Fruit fly (Drosophila melanogaster) whole organism: ENCODE data around the gene Cp7Fb.

Experiments
- CG8478 ChIP-seq: fragments of >200 bp; optimal IDR thresholded peaks from 2 replicates; lab custom pipeline; 2018; ENCODE audit warnings: inconsistent platforms
- Dll ChIP-seq: fragments of >200 bp; optimal IDR thresholded peaks from 2 replicates; lab custom pipeline; 2017
- EcR ChIP-seq, 2 experiments: fragments of >200 bp; optimal IDR thresholded peaks; 2 replicates each; lab custom pipeline; 2017; ENCODE audit warnings: missing biosample characterization in 2 of 2, missing genetic modification characterization in 2 of 2, missing genetic modification reagents in 2 of 2
- pan ChIP-seq: fragments of >200 bp; optimal IDR thresholded peaks from 2 replicates; lab custom pipeline; 2017
- psq ChIP-seq: fragments of >200 bp; optimal IDR thresholded peaks from 2 replicates; lab custom pipeline; 2017
- usp ChIP-seq: fragments of >200 bp; optimal IDR thresholded peaks from 2 replicates; lab custom pipeline; 2017; ENCODE audit warnings: missing biosample characterization, missing genetic modification characterization, mixed read lengths

Gene Cp7Fb

DNA sequence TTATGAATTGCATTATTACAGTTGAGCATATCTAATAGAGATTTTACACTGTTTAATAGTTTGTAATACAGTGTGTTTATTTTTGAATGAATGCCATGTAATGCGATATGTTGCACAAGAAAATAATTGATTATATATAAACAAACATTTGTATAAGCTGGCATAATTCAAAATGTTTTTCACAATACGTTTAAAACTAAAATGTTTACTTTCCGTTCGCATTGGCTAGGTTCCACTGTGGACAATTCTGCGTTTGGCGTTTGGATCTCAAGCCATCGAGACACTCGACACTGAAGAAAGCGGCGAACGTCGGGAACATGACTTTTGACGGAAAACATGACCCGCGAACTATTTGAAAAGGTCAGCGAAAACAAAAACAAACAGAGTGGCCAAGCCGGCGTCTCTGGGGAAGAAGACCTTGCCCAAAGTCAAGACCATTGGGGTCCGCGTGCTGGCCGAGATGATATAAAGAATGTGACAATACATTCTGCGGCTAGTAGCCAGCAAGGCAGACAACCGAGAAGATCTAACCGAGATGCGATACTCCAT, at the start of gene Cp7Fb:
Gene Cp7Fb (plus strand): TSS at position 499 of the 549 bp plus-strand sequence.
- no peak for TF ChIP-seq psq
- TF ChIP-seq EcR (GFP tag; optimal IDR thresholded peaks at IDR 0.05; lab: Kevin White, UChicago) = no peak
- no peak for TF ChIP-seq CG8478 (lab: Kevin White, UChicago)
- TF ChIP-seq usp = no peak
- no peak for TF ChIP-seq Dll (lab: Kevin White, UChicago)
- TF ChIP-seq pan (lab: Kevin White, UChicago) = no peak

DNA sequence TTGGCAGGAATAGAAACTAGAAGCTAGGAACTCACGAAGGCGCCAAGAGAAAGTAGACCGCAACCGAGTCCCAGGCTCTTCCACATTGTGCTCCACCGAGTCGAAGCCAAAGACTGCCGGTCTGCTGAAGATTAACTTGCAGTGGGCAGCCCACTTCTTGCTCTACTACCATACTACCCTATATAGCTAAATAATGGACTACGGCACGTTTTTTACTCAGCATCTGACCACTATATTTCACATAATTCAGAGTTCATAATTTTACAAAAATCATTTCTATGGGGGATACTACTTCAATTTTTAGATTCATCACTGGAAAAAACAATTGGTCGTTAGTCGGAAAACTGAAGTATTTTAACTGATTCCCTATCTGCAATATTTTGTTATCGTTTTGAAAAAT, 39.9 kb upstream of the Cp7Fb start, which contains the start of gene CG32712:
Gene CG32712 (minus strand): TSS at position 101 of the 400 bp plus-strand sequence.
- TF ChIP-seq EcR (GFP tag; optimal IDR thresholded peaks at IDR 0.05; lab: Kevin White, UChicago) (no peak), pan (lab: Kevin White, UChicago) (no peak), CG8478 (lab: Kevin White, UChicago) (no peak), psq (no peak), Dll (lab: Kevin White, UChicago) (no peak), usp (no peak)

DNA sequence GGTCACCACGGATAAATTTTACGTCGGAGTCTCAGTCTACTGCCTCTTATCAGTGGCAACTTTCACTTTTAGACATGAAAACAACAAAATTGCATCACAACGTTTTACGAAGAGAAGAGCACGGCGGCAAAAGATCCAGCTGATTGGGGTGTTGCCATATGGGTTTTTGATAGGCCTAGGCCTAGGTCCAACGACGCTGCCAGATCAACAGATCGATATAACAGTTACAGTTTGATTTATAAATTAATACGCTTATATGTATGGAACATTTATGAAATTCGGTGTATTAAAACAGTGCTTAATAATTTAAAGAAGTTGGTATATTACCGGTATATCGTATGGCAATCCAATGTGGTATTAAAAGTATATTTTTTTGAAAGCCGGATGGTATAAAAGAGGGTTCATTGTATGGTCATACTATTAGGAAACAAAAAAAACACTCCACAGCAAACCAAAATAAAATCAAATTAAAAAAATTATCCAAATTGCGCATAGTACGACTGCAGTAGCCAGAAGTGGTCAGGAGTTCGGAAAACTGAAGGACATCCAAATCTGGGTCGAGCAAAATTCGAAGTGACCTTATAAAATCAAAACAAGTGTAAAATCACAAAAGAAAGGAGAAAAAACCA, 36.9 kb upstream of the Cp7Fb start, which contains the start of gene CG1440:
Gene CG1440 (plus strand): TSS at position 402 of the 629 bp plus-strand sequence.
- TF ChIP-seq Dll (lab: Kevin White, UChicago) (no peak), pan (lab: Kevin White, UChicago) (peak; percentile 39), psq (no peak)

DNA sequence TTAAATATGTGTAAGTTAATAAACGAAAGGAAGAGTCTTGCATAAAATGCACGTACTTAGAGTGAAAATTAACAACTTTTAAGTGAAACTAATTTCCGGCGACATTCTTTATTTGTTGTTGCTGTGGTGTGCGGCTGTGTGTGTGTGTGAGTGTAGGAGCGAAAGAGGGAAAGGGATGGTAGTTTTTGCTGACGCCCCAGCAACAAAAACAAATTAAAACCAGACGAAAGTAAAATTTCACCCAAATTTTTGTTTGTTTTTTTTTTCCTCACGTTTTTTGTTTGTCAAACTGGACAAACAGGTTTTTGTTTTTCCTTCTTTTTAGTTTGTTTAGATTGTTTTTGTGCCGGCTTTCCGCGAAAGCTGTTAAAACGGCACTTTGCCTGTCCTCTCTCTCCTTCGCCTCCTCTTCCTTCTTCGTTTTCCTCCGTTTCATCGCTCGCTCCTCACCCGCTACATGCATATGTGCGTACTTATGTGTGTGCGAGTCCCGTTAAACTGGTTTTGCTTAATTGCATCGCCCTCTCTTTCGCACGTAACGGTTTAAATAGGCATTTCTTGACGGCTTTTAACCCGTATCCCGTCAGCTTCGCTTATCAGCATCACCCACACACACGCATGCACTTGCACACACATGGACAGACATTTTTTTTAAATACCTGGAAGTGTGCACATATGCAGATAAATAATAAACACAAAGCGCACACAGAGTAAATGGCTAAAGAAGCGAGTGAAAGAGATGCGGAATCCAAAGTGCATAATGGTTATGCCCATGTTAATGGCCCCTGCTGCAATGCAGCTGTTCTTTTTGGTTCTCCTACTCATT, 36.1 kb upstream of the Cp7Fb start, which contains the start of gene Miga:
Gene Miga (minus strand): TSS at position 536 of the 826 bp plus-strand sequence.
- no peak for TF ChIP-seq psq
- TF ChIP-seq pan (lab: Kevin White, UChicago) = no peak
- no peak for TF ChIP-seq EcR (GFP tag; optimal IDR thresholded peaks at IDR 0.05; lab: Kevin White, UChicago)
- TF ChIP-seq CG8478 (lab: Kevin White, UChicago) = no peak
- TF ChIP-seq Dll (lab: Kevin White, UChicago) = no peak
- TF ChIP-seq usp = no peak

DNA sequence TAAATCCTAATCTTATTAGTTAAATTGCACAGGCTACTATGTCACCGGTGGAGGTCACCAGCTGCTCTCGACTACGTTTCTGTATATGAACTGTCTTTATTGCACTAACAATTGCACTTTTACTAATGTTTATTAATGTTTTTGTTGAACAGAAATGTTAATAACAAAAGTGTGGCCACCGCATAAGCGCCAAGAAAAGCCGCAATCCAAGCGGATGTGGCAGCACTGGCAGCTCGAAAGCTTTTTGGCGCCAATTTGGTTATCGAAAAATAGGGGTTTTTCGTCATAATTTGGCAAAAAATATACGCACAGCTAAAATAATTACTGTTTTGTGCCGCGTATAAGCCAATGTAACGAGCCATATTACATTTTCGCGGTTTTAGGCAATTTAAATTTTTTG, 31.5 kb upstream of the Cp7Fb start, which contains the start of gene CG12123:
Gene CG12123 (minus strand): TSS at position 188 of the 400 bp plus-strand sequence.
- TF ChIP-seq CG8478 (lab: Kevin White, UChicago) (no peak), usp (no peak), Dll (lab: Kevin White, UChicago) (no peak), psq (no peak), pan (lab: Kevin White, UChicago) (no peak), EcR (GFP tag; optimal IDR thresholded peaks at IDR 0.05; lab: Kevin White, UChicago) (no peak)

DNA sequence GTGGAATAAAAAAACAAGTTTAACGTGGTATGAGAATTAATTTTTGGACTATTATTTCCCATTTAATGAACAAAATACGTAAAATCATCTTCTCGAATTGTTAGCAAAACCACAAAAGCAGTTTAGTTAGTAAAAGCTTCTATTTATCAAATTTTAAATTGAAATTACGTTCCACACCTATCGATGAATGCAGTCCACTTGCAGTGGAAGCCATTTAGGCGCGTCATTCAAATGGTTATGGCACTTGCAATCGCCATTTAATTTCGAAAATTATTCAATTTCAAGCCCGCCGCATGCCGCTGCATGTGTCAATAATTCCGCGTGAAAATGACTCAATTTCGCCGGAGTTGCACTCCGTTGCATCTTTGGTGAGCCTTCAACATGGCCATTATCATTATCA, 30.7 kb upstream of the Cp7Fb start:
- TF ChIP-seq CG8478 (lab: Kevin White, UChicago) = no peak

DNA sequence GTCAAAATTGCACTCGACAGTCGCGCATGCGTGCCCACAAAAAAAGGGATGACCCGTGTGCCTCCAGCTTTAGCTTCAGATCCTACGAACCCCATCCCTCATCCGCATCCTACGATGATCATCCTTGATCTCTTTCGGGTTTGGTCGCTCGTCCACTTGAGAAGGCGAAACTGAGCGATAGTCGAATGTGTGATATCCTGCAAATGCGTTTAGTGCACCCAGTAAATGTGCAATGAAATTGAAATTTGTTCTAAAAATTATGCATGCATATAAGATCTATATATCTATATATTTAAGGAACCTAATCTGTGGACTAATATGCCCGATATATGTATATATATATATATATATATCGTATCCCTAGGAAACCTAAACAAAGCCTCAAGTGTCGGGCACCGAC, 29.4 kb upstream of the Cp7Fb start:
- no peak for TF ChIP-seq psq
- TF ChIP-seq EcR (GFP tag; optimal IDR thresholded peaks at IDR 0.05; lab: Kevin White, UChicago) = no peak
- TF ChIP-seq pan (lab: Kevin White, UChicago) = no peak
- no peak for TF ChIP-seq CG8478 (lab: Kevin White, UChicago)
- TF ChIP-seq usp = no peak
- no peak for TF ChIP-seq Dll (lab: Kevin White, UChicago)

DNA sequence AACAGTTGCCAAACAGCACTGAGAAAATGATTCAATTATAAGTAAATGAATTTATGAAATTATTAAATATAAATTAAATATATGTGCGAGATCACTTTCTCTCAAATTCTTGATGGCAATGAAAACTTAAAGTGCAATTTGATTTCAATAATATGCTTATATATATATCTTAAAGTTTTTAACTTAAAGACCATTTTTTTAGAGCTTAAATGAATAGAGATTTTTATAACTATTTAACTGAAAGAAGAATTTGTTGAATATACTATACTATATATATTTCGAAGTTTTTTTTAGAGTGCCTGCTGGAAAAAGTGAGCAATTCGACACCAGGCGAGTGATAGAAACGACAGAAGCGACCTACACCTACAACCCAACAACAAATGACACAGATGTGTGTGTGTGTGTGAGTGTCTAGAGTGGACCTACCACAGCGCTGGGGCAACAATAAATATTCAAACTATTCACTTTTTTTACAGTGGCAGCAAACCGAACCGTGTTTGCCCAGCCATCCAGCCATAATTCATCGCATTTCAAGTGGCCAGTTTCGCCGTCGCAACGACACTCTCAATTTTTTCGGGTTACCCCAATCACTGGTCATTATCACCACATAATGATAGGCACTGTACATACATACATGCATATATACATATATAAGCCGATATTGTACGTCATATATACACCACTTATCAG, 28.6 kb upstream of the Cp7Fb start:
- TF ChIP-seq usp (no peak), CG8478 (lab: Kevin White, UChicago) (no peak), psq (no peak), pan (lab: Kevin White, UChicago) (no peak), Dll (lab: Kevin White, UChicago) (no peak), EcR (GFP tag; optimal IDR thresholded peaks at IDR 0.05; lab: Kevin White, UChicago) (no peak)

DNA sequence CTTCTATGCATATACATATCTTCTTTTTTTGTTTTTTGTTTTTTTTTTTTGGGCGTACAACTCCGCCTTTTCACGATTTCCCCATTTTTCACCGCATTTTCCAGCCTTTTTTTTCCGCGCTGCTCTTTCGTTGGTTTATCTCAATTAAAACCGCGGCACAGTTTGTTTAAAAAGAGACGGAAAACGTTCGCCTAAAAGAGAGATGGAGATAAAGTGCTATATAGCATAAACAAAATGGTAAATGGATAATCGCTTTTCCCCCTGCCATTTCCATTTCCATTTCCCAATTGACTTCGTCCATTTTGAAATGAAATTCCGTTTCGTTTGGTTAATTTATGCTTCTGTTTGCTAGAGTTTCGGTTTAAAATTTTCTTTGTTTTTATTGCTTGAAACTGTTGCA, 26.5 kb upstream of the Cp7Fb start:
- TF ChIP-seq CG8478 (lab: Kevin White, UChicago) = no peak
- no peak for TF ChIP-seq EcR (GFP tag; optimal IDR thresholded peaks at IDR 0.05; lab: Kevin White, UChicago)
- no peak for TF ChIP-seq usp
- no peak for TF ChIP-seq Dll (lab: Kevin White, UChicago)

DNA sequence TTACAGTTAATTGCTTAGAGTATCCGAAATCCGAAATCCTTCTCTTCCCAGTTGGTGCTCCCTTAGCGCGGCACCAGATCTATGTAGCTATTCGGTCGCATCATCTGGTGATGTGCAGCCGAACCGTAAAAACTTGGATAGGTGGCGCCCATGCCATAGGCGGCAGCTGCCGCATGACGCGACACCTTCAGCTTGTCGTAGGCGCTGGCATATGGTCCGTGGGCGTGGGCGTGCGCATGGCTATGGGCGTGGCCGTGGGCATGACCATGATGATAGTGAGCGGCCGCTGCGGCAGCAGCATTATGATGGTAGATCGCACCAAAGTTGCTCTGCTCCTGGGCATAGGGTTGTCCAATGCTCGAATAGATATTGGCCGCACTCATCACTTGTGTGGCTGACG, 25.5 kb upstream of the Cp7Fb start:
- TF ChIP-seq CG8478 (lab: Kevin White, UChicago) (no peak), EcR (GFP tag; optimal IDR thresholded peaks at IDR 0.05; lab: Kevin White, UChicago) (no peak), usp (no peak), psq (no peak), Dll (lab: Kevin White, UChicago) (no peak), pan (lab: Kevin White, UChicago) (no peak)

DNA sequence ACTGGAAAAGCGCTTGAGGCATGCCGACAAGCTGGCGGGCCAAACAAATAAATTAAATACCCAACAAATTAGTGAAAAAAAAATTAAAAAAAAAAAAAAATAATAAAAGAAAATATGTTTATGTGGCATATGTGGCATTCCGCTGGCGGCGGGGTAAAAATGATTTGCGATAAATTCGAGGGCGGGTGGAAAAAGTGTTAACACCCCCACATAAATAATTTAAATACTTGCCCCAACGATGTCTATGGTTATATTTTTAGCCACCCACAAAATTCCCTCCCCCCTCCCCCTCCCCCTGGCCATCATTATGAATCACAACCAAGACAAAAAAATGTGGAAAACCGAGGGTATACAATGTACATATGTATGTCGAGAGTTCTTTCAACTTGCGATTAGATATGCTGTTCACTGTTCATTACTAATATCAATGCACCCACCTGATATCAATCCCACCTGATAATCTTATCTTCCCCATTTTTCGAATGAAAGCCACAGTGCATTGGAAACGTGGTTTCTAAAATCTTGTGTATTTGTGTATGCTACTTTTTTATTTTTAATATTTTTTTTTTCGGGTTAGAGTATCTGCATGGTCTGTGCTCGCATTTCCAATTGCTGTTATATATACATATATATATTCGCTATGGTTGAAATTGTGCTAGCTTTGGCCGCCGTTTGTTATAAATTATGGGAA, 23.3 kb upstream of the Cp7Fb start:
- no peak for TF ChIP-seq pan (lab: Kevin White, UChicago)
- no peak for TF ChIP-seq usp
